Fruit fly (Drosophila melanogaster) whole organism, embryonic: ENCODE results near the gene CG17107.
A peak's percentile ranks its signal among the peaks of the same experiment; 100 is the strongest.

Experiments used
- Atf6 ChIP-seq: fragments of 200-800 bp; sonication (Bioruptor generic); IDR thresholded peaks from 2 replicates; pipeline ENCODE4 v1.3.6; 2022; ENCODE audit warnings: missing biosample characterization, missing genetic modification characterization
- CG10209 ChIP-seq: fragments of 200-800 bp; sonication (Bioruptor generic); optimal IDR thresholded peaks from 3 replicates; lab custom pipeline; 2017; ENCODE audit warnings: missing biosample characterization, mild to moderate bottlenecking, missing genetic modification characterization, missing genetic modification reagents
- CG11456 ChIP-seq: fragments of 200-800 bp; sonication (Bioruptor generic); IDR thresholded peaks from 3 replicates; pipeline ENCODE4 v1.3.6; 2022; ENCODE audit warnings: missing biosample characterization, missing genetic modification characterization
- CG13123 ChIP-seq: fragments of 200-800 bp; sonication (Bioruptor generic); optimal IDR thresholded peaks from 2 replicates; lab custom pipeline; 2016; ENCODE audit warnings: missing biosample characterization, missing genetic modification characterization
- CG14710 ChIP-seq: fragments of 200-800 bp; sonication (Bioruptor generic); optimal IDR thresholded peaks from 3 replicates; lab custom pipeline; 2019; ENCODE audit warnings: missing biosample characterization, mild to moderate bottlenecking, missing genetic modification characterization, moderate library complexity
- CG1602 ChIP-seq: fragments of 200-800 bp; sonication (Bioruptor generic); optimal IDR thresholded peaks from 3 replicates; lab custom pipeline; 2016; ENCODE audit warnings: missing biosample characterization, missing genetic modification characterization
- CG17328 ChIP-seq: fragments of 200-800 bp; sonication (Bioruptor generic); IDR thresholded peaks from 2 replicates; pipeline ENCODE4 v1.3.6; 2022; ENCODE audit warnings: missing biosample characterization, missing genetic modification characterization
- CG1792 ChIP-seq: fragments of 200-800 bp; sonication (Bioruptor generic); optimal IDR thresholded peaks from 2 replicates; lab custom pipeline; 2016; ENCODE audit warnings: missing biosample characterization, missing genetic modification characterization
- CG18262 ChIP-seq: fragments of 200-800 bp; optimal IDR thresholded peaks from 3 replicates; lab custom pipeline; 2019; ENCODE audit warnings: missing biosample characterization, mild to moderate bottlenecking, missing genetic modification characterization, moderate library complexity
- CG30020 ChIP-seq: fragments of 200-800 bp; optimal IDR thresholded peaks from 2 replicates; lab custom pipeline; 2019; ENCODE audit warnings: missing biosample characterization, mild to moderate bottlenecking, missing genetic modification characterization, moderate library complexity
- CG3847 ChIP-seq: fragments of 200-800 bp; sonication (Bioruptor generic); IDR thresholded peaks from 2 replicates; pipeline ENCODE4 v1.3.6; 2022; ENCODE audit warnings: missing biosample characterization, missing genetic modification characterization
- CG4404 ChIP-seq: fragments of 200-800 bp; sonication (Bioruptor generic); IDR thresholded peaks from 2 replicates; pipeline ENCODE4 v1.3.6; 2022; ENCODE audit warnings: missing biosample characterization, missing genetic modification characterization
- CG4707 ChIP-seq: fragments of 200-800 bp; sonication (Bioruptor generic); optimal IDR thresholded peaks from 2 replicates; lab custom pipeline; 2018; ENCODE audit warnings: missing biosample characterization, mild to moderate bottlenecking, missing genetic modification characterization, moderate library complexity
- CG6683 ChIP-seq: fragments of 200-800 bp; sonication (Bioruptor generic); optimal IDR thresholded peaks from 2 replicates; lab custom pipeline; 2017; ENCODE audit warnings: missing biosample characterization, mild to moderate bottlenecking, missing genetic modification characterization, missing genetic modification reagents
- CG6813 ChIP-seq: fragments of 200-800 bp; sonication (Bioruptor generic); optimal IDR thresholded peaks from 2 replicates; lab custom pipeline; 2017; ENCODE audit warnings: missing biosample characterization, missing genetic modification characterization, mild to moderate bottlenecking, moderate library complexity, missing genetic modification reagents
- CG8281 ChIP-seq: fragments of 200-800 bp; sonication (Bioruptor generic); optimal IDR thresholded peaks from 2 replicates; lab custom pipeline; 2018; ENCODE audit warnings: missing biosample characterization, mild to moderate bottlenecking, missing genetic modification characterization, moderate library complexity
- CG8359 ChIP-seq: fragments of 200-800 bp; sonication (Bioruptor generic); optimal IDR thresholded peaks from 2 replicates; lab custom pipeline; 2017; ENCODE audit warnings: missing biosample characterization, mild to moderate bottlenecking, missing genetic modification characterization, borderline replicate concordance
- CG9932 ChIP-seq: fragments of 200-800 bp; sonication (Bioruptor generic); IDR thresholded peaks from 2 replicates; pipeline ENCODE4 v1.3.6; 2022; ENCODE audit warnings: missing biosample characterization, missing genetic modification characterization
- Dp ChIP-seq: fragments of 200-800 bp; sonication (Bioruptor generic); optimal IDR thresholded peaks from 2 replicates; lab custom pipeline; 2018; ENCODE audit warnings: missing biosample characterization, mild to moderate bottlenecking, missing genetic modification characterization, moderate library complexity
- Mrtf ChIP-seq: fragments of 200-800 bp; sonication (Bioruptor generic); IDR thresholded peaks from 3 replicates; pipeline ENCODE4 v1.3.6; 2022; ENCODE audit warnings: missing biosample characterization, missing genetic modification characterization
- Myb ChIP-seq: fragments of 200-800 bp; sonication (Bioruptor generic); optimal IDR thresholded peaks from 2 replicates; lab custom pipeline; 2016; ENCODE audit warnings: missing biosample characterization, missing genetic modification characterization
- NFAT ChIP-seq: fragments of 200-800 bp; sonication (Bioruptor generic); IDR thresholded peaks from 2 replicates; pipeline ENCODE4 v1.3.6; 2022; ENCODE audit warnings: missing biosample characterization, missing genetic modification characterization
- NfI ChIP-seq: fragments of 200-800 bp; sonication (Bioruptor generic); optimal IDR thresholded peaks from 3 replicates; lab custom pipeline; 2018; ENCODE audit warnings: missing biosample characterization, mild to moderate bottlenecking, missing genetic modification characterization, moderate library complexity
- Ptx1 ChIP-seq: fragments of 200-800 bp; sonication (Bioruptor generic); IDR thresholded peaks from 2 replicates; pipeline ENCODE4 v1.3.6; 2022; ENCODE audit warnings: missing biosample characterization, missing genetic modification characterization
- Rfx ChIP-seq: fragments of 200-800 bp; sonication (Bioruptor generic); IDR thresholded peaks from 2 replicates; pipeline ENCODE4 v1.3.6; 2022; ENCODE audit warnings: missing biosample characterization, missing genetic modification characterization
- Ssrp ChIP-seq: fragments of 200-800 bp; sonication (Bioruptor generic); optimal IDR thresholded peaks from 2 replicates; lab custom pipeline; 2018; ENCODE audit warnings: missing biosample characterization, mild to moderate bottlenecking, missing genetic modification characterization, moderate library complexity
- Taf1 ChIP-seq: fragments of 200-800 bp; sonication (Bioruptor generic); IDR thresholded peaks from 2 replicates; pipeline ENCODE4 v1.3.6; 2022; ENCODE audit warnings: missing biosample characterization, missing genetic modification characterization
- Usf ChIP-seq: fragments of 200-800 bp; sonication (Bioruptor generic); optimal IDR thresholded peaks from 2 replicates; lab custom pipeline; 2017; ENCODE audit warnings: missing genotype, missing biosample characterization, missing genetic modification characterization
- ap ChIP-seq: fragments of 200-800 bp; sonication (Bioruptor generic); IDR thresholded peaks from 2 replicates; pipeline ENCODE4 v1.3.6; 2022; ENCODE audit warnings: missing biosample characterization, missing genetic modification characterization
- bigmax ChIP-seq: fragments of 200-800 bp; sonication (Bioruptor generic); optimal IDR thresholded peaks from 2 replicates; lab custom pipeline; 2018; ENCODE audit warnings: missing biosample characterization, mild to moderate bottlenecking, missing genetic modification characterization
- cas ChIP-seq: fragments of 200-800 bp; sonication (Bioruptor generic); IDR thresholded peaks from 2 replicates; pipeline ENCODE4 v1.3.6; 2022; ENCODE audit warnings: missing biosample characterization, missing genetic modification characterization
- crp ChIP-seq, 2 experiments: fragments of 200-800 bp; sonication (Bioruptor generic); optimal IDR thresholded peaks; 2 replicates in 1 of 2; 3 replicates in 1 of 2; lab custom pipeline; 2017; ENCODE audit warnings: missing biosample characterization in 2 of 2, missing genetic modification characterization in 2 of 2, mild to moderate bottlenecking in 1 of 2, moderate library complexity in 1 of 2
- ems ChIP-seq: fragments of 200-800 bp; sonication (Bioruptor generic); optimal IDR thresholded peaks from 3 replicates; lab custom pipeline; 2016; ENCODE audit warnings: missing biosample characterization, missing genetic modification characterization
- eyg ChIP-seq: fragments of 200-800 bp; sonication (Bioruptor generic); optimal IDR thresholded peaks from 3 replicates; lab custom pipeline; 2016; ENCODE audit warnings: missing biosample characterization, missing genetic modification characterization
- fd3F ChIP-seq: fragments of 200-800 bp; sonication (Bioruptor generic); optimal IDR thresholded peaks from 2 replicates; lab custom pipeline; 2018; ENCODE audit warnings: missing biosample characterization, mild to moderate bottlenecking, missing genetic modification characterization, moderate library complexity
- gfzf ChIP-seq: fragments of 200-800 bp; sonication (Bioruptor generic); optimal IDR thresholded peaks from 2 replicates; lab custom pipeline; 2016; ENCODE audit warnings: missing biosample characterization, mild to moderate bottlenecking, missing genetic modification characterization, moderate library complexity
- hth ChIP-seq: fragments of >200 bp; optimal IDR thresholded peaks from 2 replicates; lab custom pipeline; 2017; ENCODE audit warnings: inconsistent platforms
- lilli ChIP-seq: fragments of 200-800 bp; sonication (Bioruptor generic); optimal IDR thresholded peaks from 3 replicates; lab custom pipeline; 2016; ENCODE audit warnings: missing biosample characterization, missing genetic modification characterization
- lola ChIP-seq, 3 experiments: fragments of >200 bp in 2 of 3; fragments of 200-800 bp in 1 of 3; sonication (Bioruptor generic) in 1 of 3; optimal IDR thresholded peaks; 2 replicates each; lab custom pipeline; 2017 to 2019; ENCODE audit warnings: missing biosample characterization in 3 of 3, missing genetic modification characterization in 3 of 3, mild to moderate bottlenecking in 1 of 3, moderate library complexity in 1 of 3
- mam ChIP-seq: fragments of 200-800 bp; sonication (Bioruptor generic); optimal IDR thresholded peaks from 3 replicates; lab custom pipeline; 2016; ENCODE audit warnings: missing biosample characterization, missing genetic modification characterization
- nom ChIP-seq: fragments of 200-800 bp; sonication (Bioruptor generic); optimal IDR thresholded peaks from 2 replicates; lab custom pipeline; 2017; ENCODE audit warnings: missing biosample characterization, missing genetic modification characterization, mild to moderate bottlenecking, moderate library complexity, missing genetic modification reagents
- p53 ChIP-seq: fragments of 200-800 bp; sonication (Bioruptor generic); optimal IDR thresholded peaks from 2 replicates; lab custom pipeline; 2016; ENCODE audit warnings: missing biosample characterization, missing genetic modification characterization
- pnt ChIP-seq: fragments of 200-800 bp; sonication (Bioruptor generic); optimal IDR thresholded peaks from 3 replicates; lab custom pipeline; 2016; ENCODE audit warnings: missing biosample characterization, missing genetic modification characterization
- prd ChIP-seq, 3 experiments: fragments of >200 bp in 2 of 3; fragments of 200-800 bp in 1 of 3; sonication (Bioruptor generic) in 1 of 3; optimal IDR thresholded peaks in 2 of 3; IDR thresholded peaks in 1 of 3; 2 replicates in 2 of 3; 3 replicates in 1 of 3; pipeline versions ENCODE4 v1.3.6 to Lab custom; 2017 to 2022; ENCODE audit warnings: missing biosample characterization in 1 of 3, missing genetic modification characterization in 1 of 3
- psq ChIP-seq: fragments of 200-800 bp; sonication (Bioruptor generic); optimal IDR thresholded peaks from 2 replicates; lab custom pipeline; 2017; ENCODE audit warnings: missing biosample characterization, missing genetic modification characterization
- row ChIP-seq: fragments of 200-800 bp; sonication (Bioruptor generic); IDR thresholded peaks from 3 replicates; pipeline ENCODE4 v1.3.6; 2022; ENCODE audit warnings: missing biosample characterization, missing genetic modification characterization
- run ChIP-seq: fragments of 200-800 bp; sonication (Bioruptor generic); optimal IDR thresholded peaks from 3 replicates; lab custom pipeline; 2018; ENCODE audit warnings: missing biosample characterization, mild to moderate bottlenecking, missing genetic modification characterization
- sens-2 ChIP-seq: fragments of 200-800 bp; sonication (Bioruptor generic); IDR thresholded peaks from 2 replicates; pipeline ENCODE4 v1.3.6; 2022; ENCODE audit warnings: missing biosample characterization, missing genetic modification characterization
- sr ChIP-seq: fragments of 200-800 bp; sonication (Bioruptor generic); IDR thresholded peaks from 3 replicates; pipeline ENCODE4 v1.3.6; 2022; ENCODE audit warnings: missing biosample characterization, missing genetic modification characterization
- ssp ChIP-seq: fragments of 200-800 bp; sonication (Bioruptor generic); IDR thresholded peaks from 2 replicates; pipeline ENCODE4 v1.3.6; 2022; ENCODE audit warnings: missing biosample characterization, missing genetic modification characterization
- vfl ChIP-seq: fragments of 200-800 bp; sonication (Bioruptor generic); optimal IDR thresholded peaks from 2 replicates; lab custom pipeline; 2016; ENCODE audit warnings: missing biosample characterization, missing genetic modification characterization
- yki ChIP-seq: fragments of >200 bp; optimal IDR thresholded peaks from 3 replicates; lab custom pipeline; 2018

Gene CG17107

dm6 chr2L:10688764-10689163 is 7.1 kb downstream of the CG17107 start:
- no peak for TF ChIP-seq CG1792 (GFP tag; lab: Kevin White, UChicago)
- TF ChIP-seq CG14710 (tag; lab: Kevin White, UChicago): no peak
- TF ChIP-seq vfl: no peak
- no peak for TF ChIP-seq Ssrp (tag; lab: Kevin White, UChicago)
- TF ChIP-seq Usf (GFP tag; lab: Kevin White, UChicago): no peak
- TF ChIP-seq run (tag; lab: Kevin White, UChicago): no peak
- TF ChIP-seq CG4404 (GFP tag; lab: Robert Waterston, UW): no peak
- 0 out of 2 replicates have a peak, but pooled peaks have one; percentile 11 for TF ChIP-seq CG3847 (GFP tag; lab: Robert Waterston, UW)
- TF ChIP-seq CG8359 (GFP tag; lab: Kevin White, UChicago): no peak
- TF ChIP-seq ssp (GFP tag; lab: Robert Waterston, UW): no peak
- TF ChIP-seq p53 (GFP tag; lab: Kevin White, UChicago): no peak
- no peak for TF ChIP-seq lilli (GFP tag; lab: Kevin White, UChicago)
- no peak for TF ChIP-seq Taf1
- no peak for TF ChIP-seq NfI (GFP tag; lab: Kevin White, UChicago)
- TF ChIP-seq CG11456: peak; percentile 53; the same call in 1 of the 3 replicates
- no peak for TF ChIP-seq Myb
- no peak for TF ChIP-seq row (GFP tag; lab: Robert Waterston, UW)
- TF ChIP-seq yki (lab: Kevin White, UChicago): no peak
- 0 out of 2 replicates have a peak, but pooled peaks have one; percentile 27 for TF ChIP-seq cas (GFP tag; lab: Robert Waterston, UW)
- TF ChIP-seq CG4707 (GFP tag; lab: Kevin White, UChicago): no peak
- peak; percentile 73; the same call in 2 of the 3 replicates for TF ChIP-seq sr (GFP tag; lab: Robert Waterston, UW)
- no peak for TF ChIP-seq ap
- no peak for TF ChIP-seq crp (GFP tag; optimal IDR thresholded peaks at IDR 0.05; lab: Kevin White, UChicago)
- no peak for TF ChIP-seq pnt (GFP tag; lab: Kevin White, UChicago)
- TF ChIP-seq Rfx (GFP tag; lab: Robert Waterston, UW): no peak
- TF ChIP-seq Mrtf (GFP tag; lab: Robert Waterston, UW): no peak
- TF ChIP-seq CG9932 (GFP tag; lab: Robert Waterston, UW): peak; percentile 28; the same call in 1 of the 2 replicates
- no peak for TF ChIP-seq hth (lab: Kevin White, UChicago)
- no peak for TF ChIP-seq CG1602
- no peak for TF ChIP-seq lola (GFP tag; optimal IDR thresholded peaks at IDR 0.05; lab: Kevin White, UChicago)
- no peak for TF ChIP-seq CG18262 (tag; lab: Kevin White, UChicago)
- no peak for TF ChIP-seq CG6813 (GFP tag; lab: Kevin White, UChicago)
- TF ChIP-seq eyg: no peak
- no peak for TF ChIP-seq CG6683 (GFP tag; lab: Kevin White, UChicago)
- no peak for TF ChIP-seq Dp (GFP tag; lab: Kevin White, UChicago)
- TF ChIP-seq mam (GFP tag; lab: Kevin White, UChicago): no peak
- TF ChIP-seq CG10209: no peak
- TF ChIP-seq CG8281: no peak
- no peak for TF ChIP-seq psq
- no peak for TF ChIP-seq nom (GFP tag; lab: Kevin White, UChicago)
- TF ChIP-seq Ptx1 (GFP tag; lab: Robert Waterston, UW): no peak
- no peak for TF ChIP-seq gfzf (GFP tag; lab: Kevin White, UChicago)
- no peak for TF ChIP-seq prd (optimal IDR thresholded peaks at IDR 0.05; lab: Kevin White, UChicago)
- 0 out of 3 replicates have a peak, but pooled peaks have one; percentile 5 for TF ChIP-seq prd (GFP tag; IDR thresholded peaks at IDR 0.05; lab: Robert Waterston, UW)
- TF ChIP-seq CG30020 (tag; lab: Kevin White, UChicago): no peak
- no peak for TF ChIP-seq fd3F (GFP tag; lab: Kevin White, UChicago)
- TF ChIP-seq sens-2 (GFP tag; lab: Robert Waterston, UW): no peak
- no peak for TF ChIP-seq CG17328 (GFP tag; lab: Robert Waterston, UW)
- TF ChIP-seq CG13123: no peak
- no peak for TF ChIP-seq bigmax (GFP tag; lab: Kevin White, UChicago)
- TF ChIP-seq ems (GFP tag; lab: Kevin White, UChicago): no peak
- no peak for TF ChIP-seq Atf6 (GFP tag; lab: Robert Waterston, UW)
- TF ChIP-seq NFAT: 0 out of 2 replicates have a peak, but pooled peaks have one; percentile 16
